Worm (Caenorhabditis elegans) whole organism, late embryonic: Measurements from ENCODE around the gene C50A2.3.

Experiments
- ceh-22 ChIP-seq: sonication (generic microtip); optimal IDR thresholded peaks from 2 replicates; lab custom pipeline; 2017; ENCODE audit warnings: missing biosample characterization, missing genetic modification characterization
- ceh-6 ChIP-seq: fragments of 200-800 bp; sonication (Bioruptor generic); optimal IDR thresholded peaks from 2 replicates; lab custom pipeline; 2018; ENCODE audit warnings: mild to moderate bottlenecking, missing genetic modification characterization, missing compliant biosample characterization
- ceh-9 ChIP-seq: sonication (generic microtip); optimal IDR thresholded peaks from 2 replicates; lab custom pipeline; 2016; ENCODE audit warnings: mild to moderate bottlenecking, missing genetic modification characterization, inconsistent platforms, missing compliant biosample characterization
- elt-4 ChIP-seq: sonication (generic microtip); optimal IDR thresholded peaks from 2 replicates; lab custom pipeline; 2016; ENCODE audit warnings: missing genetic modification characterization, missing compliant biosample characterization
- fax-1 ChIP-seq: sonication (generic microtip); optimal IDR thresholded peaks from 2 replicates; lab custom pipeline; 2016; ENCODE audit warnings: missing genotype, missing genetic modification characterization, missing compliant biosample characterization
- pat-9 ChIP-seq: fragments of 200-800 bp; sonication (Bioruptor generic); optimal IDR thresholded peaks from 2 replicates; lab custom pipeline; 2018; ENCODE audit warnings: mild to moderate bottlenecking, missing genetic modification characterization, moderate library complexity, missing compliant biosample characterization
- pqm-1 ChIP-seq: sonication (generic microtip); optimal IDR thresholded peaks from 2 replicates; lab custom pipeline; 2016; ENCODE audit warnings: missing genetic modification characterization, missing compliant biosample characterization
- sox-4 ChIP-seq: sonication (generic microtip); optimal IDR thresholded peaks from 2 replicates; lab custom pipeline; 2017; ENCODE audit warnings: mild to moderate bottlenecking, missing genetic modification characterization, inconsistent platforms, missing compliant biosample characterization
- ttx-3 ChIP-seq: sonication (generic microtip); optimal IDR thresholded peaks from 2 replicates; lab custom pipeline; 2016; ENCODE audit warnings: missing genetic modification reagents, missing genetic modification characterization, missing compliant biosample characterization
- unc-86 ChIP-seq: sonication (generic microtip); optimal IDR thresholded peaks from 2 replicates; lab custom pipeline; 2016; ENCODE audit warnings: missing genetic modification characterization, missing compliant biosample characterization

- TF ChIP-seq ceh-9 (tag; lab: Kevin White, UChicago) (no peak), pqm-1 (tag; lab: Kevin White, UChicago) (no peak), ceh-22 (tag; lab: Kevin White, UChicago) (no peak), sox-4 (no peak), unc-86 (tag; lab: Kevin White, UChicago) (no peak), ttx-3 (tag; lab: Kevin White, UChicago) (no peak), pat-9 (tag; lab: Kevin White, UChicago) (no peak), fax-1 (tag; lab: Kevin White, UChicago) (no peak), ceh-6 (GFP tag; lab: Kevin White, UChicago) (no peak), elt-4 (tag; lab: Kevin White, UChicago) (no peak)
These were observed 5.3 kb upstream of the C50A2.3 start, which contains the start of gene C50A2.7 for ce11 chrIV:1163126-1163525.
